Fruit fly (Drosophila melanogaster) whole organism, embryonic: ENCODE results near the gene ftz-f1.

Source experiments
- BtbVII ChIP-seq: fragments of 200-800 bp; sonication (Bioruptor generic); optimal IDR thresholded peaks from 3 replicates; lab custom pipeline; 2017; ENCODE audit warnings: missing biosample characterization, mild to moderate bottlenecking, missing genetic modification characterization
- CG10366 ChIP-seq: fragments of 200-800 bp; sonication (Bioruptor generic); IDR thresholded peaks from 2 replicates; pipeline ENCODE4 v1.3.6; 2022; ENCODE audit warnings: missing biosample characterization, missing genetic modification characterization
- CG10959 ChIP-seq: fragments of 200-800 bp; sonication (Bioruptor generic); IDR thresholded peaks from 2 replicates; pipeline ENCODE4 v1.3.6; 2022; ENCODE audit warnings: missing biosample characterization, missing genetic modification characterization
- CG11398 ChIP-seq: fragments of 200-800 bp; sonication (Bioruptor generic); optimal IDR thresholded peaks from 2 replicates; lab custom pipeline; 2016; ENCODE audit warnings: missing biosample characterization, missing genetic modification characterization
- CG11695 ChIP-seq: fragments of 200-800 bp; sonication (Bioruptor generic); IDR thresholded peaks from 3 replicates; pipeline ENCODE4 v1.3.6; 2022; ENCODE audit warnings: missing biosample characterization, missing genetic modification characterization
- CG13775 ChIP-seq: fragments of 200-800 bp; sonication (Bioruptor generic); optimal IDR thresholded peaks from 3 replicates; lab custom pipeline; 2017; ENCODE audit warnings: missing biosample characterization, mild to moderate bottlenecking, missing genetic modification characterization
- CG16813 ChIP-seq: fragments of 200-800 bp; sonication (Bioruptor generic); IDR thresholded peaks from 3 replicates; pipeline ENCODE4 v1.3.6; 2022; ENCODE audit warnings: missing biosample characterization, missing genetic modification characterization; ENCODE audit not compliant: partially characterized antibody
- CG17829 ChIP-seq: fragments of 200-800 bp; optimal IDR thresholded peaks from 2 replicates; lab custom pipeline; 2019; ENCODE audit warnings: missing biosample characterization, mild to moderate bottlenecking, missing genetic modification characterization, moderate library complexity
- CG17912 ChIP-seq: fragments of 200-800 bp; sonication (Bioruptor generic); optimal IDR thresholded peaks from 2 replicates; lab custom pipeline; 2018; ENCODE audit warnings: missing biosample characterization, mild to moderate bottlenecking, missing genetic modification characterization
- CG31365 ChIP-seq: fragments of 200-800 bp; sonication (Bioruptor generic); optimal IDR thresholded peaks from 2 replicates; lab custom pipeline; 2018; ENCODE audit warnings: missing biosample characterization, mild to moderate bottlenecking, missing genetic modification characterization
- CG31441 ChIP-seq: fragments of 200-800 bp; sonication (Bioruptor generic); IDR thresholded peaks from 2 replicates; pipeline ENCODE4 v1.3.6; 2022; ENCODE audit warnings: missing biosample characterization, missing genetic modification characterization
- CG33213 ChIP-seq: fragments of 200-800 bp; sonication (Bioruptor generic); optimal IDR thresholded peaks from 3 replicates; lab custom pipeline; 2016; ENCODE audit warnings: missing biosample characterization, missing genetic modification characterization
- CG3847 ChIP-seq: fragments of 200-800 bp; sonication (Bioruptor generic); IDR thresholded peaks from 2 replicates; pipeline ENCODE4 v1.3.6; 2022; ENCODE audit warnings: missing biosample characterization, missing genetic modification characterization
- CG4424 ChIP-seq: fragments of 200-800 bp; sonication (Bioruptor generic); optimal IDR thresholded peaks from 3 replicates; lab custom pipeline; 2016; ENCODE audit warnings: missing biosample characterization, missing genetic modification characterization
- CG4854 ChIP-seq: fragments of 200-800 bp; sonication (Bioruptor generic); optimal IDR thresholded peaks from 2 replicates; lab custom pipeline; 2016; ENCODE audit warnings: missing biosample characterization, missing genetic modification characterization, inconsistent platforms
- CG6791 ChIP-seq: fragments of 200-800 bp; sonication (Bioruptor generic); IDR thresholded peaks from 3 replicates; pipeline ENCODE4 v1.3.6; 2022; ENCODE audit warnings: missing biosample characterization, missing genetic modification characterization; ENCODE audit not compliant: partially characterized antibody
- CG7928 ChIP-seq: fragments of 200-800 bp; sonication (Bioruptor generic); optimal IDR thresholded peaks from 2 replicates; lab custom pipeline; 2017; ENCODE audit warnings: missing biosample characterization, mild to moderate bottlenecking, missing genetic modification characterization
- CG8478 ChIP-seq: fragments of >200 bp; optimal IDR thresholded peaks from 2 replicates; lab custom pipeline; 2018
- D19A ChIP-seq: fragments of 200-800 bp; optimal IDR thresholded peaks from 3 replicates; lab custom pipeline; 2019; ENCODE audit warnings: missing biosample characterization, mild to moderate bottlenecking, missing genetic modification characterization, moderate library complexity
- D19B ChIP-seq: fragments of 200-800 bp; sonication (Bioruptor generic); optimal IDR thresholded peaks from 2 replicates; lab custom pipeline; 2017; ENCODE audit warnings: missing biosample characterization, mild to moderate bottlenecking, missing genetic modification characterization
- Ets97D ChIP-seq: fragments of 200-800 bp; sonication (Bioruptor generic); optimal IDR thresholded peaks from 3 replicates; lab custom pipeline; 2016; ENCODE audit warnings: missing biosample characterization, missing genetic modification characterization
- GATAe ChIP-seq: fragments of 200-800 bp; sonication (Bioruptor generic); conservative IDR thresholded peaks from 2 replicates; pipeline ENCODE4 v1.3.6; 2022; ENCODE audit warnings: missing biosample characterization, missing genetic modification characterization
- HLH4C ChIP-seq: fragments of 200-800 bp; sonication (Bioruptor generic); IDR thresholded peaks from 3 replicates; pipeline ENCODE4 v1.3.6; 2022; ENCODE audit warnings: missing biosample characterization, missing genetic modification characterization; ENCODE audit not compliant: partially characterized antibody
- Hmr ChIP-seq: fragments of 200-800 bp; sonication (Bioruptor generic); optimal IDR thresholded peaks from 3 replicates; lab custom pipeline; 2017; ENCODE audit warnings: mild to moderate bottlenecking, missing biosample characterization, missing genetic modification reagents, missing genetic modification characterization
- Spps ChIP-seq: fragments of 200-800 bp; sonication (Bioruptor generic); optimal IDR thresholded peaks from 2 replicates; lab custom pipeline; 2018; ENCODE audit warnings: missing biosample characterization, mild to moderate bottlenecking, missing genetic modification characterization
- Tbp ChIP-seq: fragments of >200 bp; optimal IDR thresholded peaks from 2 replicates; lab custom pipeline; 2018; ENCODE audit warnings: missing biosample characterization, missing genetic modification characterization
- ap ChIP-seq: fragments of 200-800 bp; sonication (Bioruptor generic); IDR thresholded peaks from 2 replicates; pipeline ENCODE4 v1.3.6; 2022; ENCODE audit warnings: missing biosample characterization, missing genetic modification characterization
- az2 ChIP-seq: fragments of 200-800 bp; sonication (Bioruptor generic); optimal IDR thresholded peaks from 3 replicates; lab custom pipeline; 2016; ENCODE audit warnings: missing biosample characterization, missing genetic modification characterization
- cad ChIP-seq: fragments of >200 bp; optimal IDR thresholded peaks from 2 replicates; lab custom pipeline; 2017; ENCODE audit warnings: missing biosample characterization, missing genetic modification characterization
- chif ChIP-seq, 2 experiments: fragments of 200-800 bp; sonication (Bioruptor generic); optimal IDR thresholded peaks; 3 replicates each; lab custom pipeline; 2016; ENCODE audit warnings: missing biosample characterization in 2 of 2, missing genetic modification characterization in 2 of 2
- dimm ChIP-seq: fragments of 200-800 bp; sonication (Bioruptor generic); IDR thresholded peaks from 2 replicates; pipeline ENCODE4 v1.3.6; 2022; ENCODE audit warnings: missing biosample characterization, missing genetic modification characterization
- dpn ChIP-seq, 2 experiments: fragments of 200-800 bp; sonication (Bioruptor generic); optimal IDR thresholded peaks; 3 replicates each; lab custom pipeline; 2016; ENCODE audit warnings: missing biosample characterization in 2 of 2, missing genetic modification characterization in 2 of 2
- emc ChIP-seq: fragments of 200-800 bp; sonication (Bioruptor generic); optimal IDR thresholded peaks from 2 replicates; lab custom pipeline; 2016; ENCODE audit warnings: missing biosample characterization, missing genetic modification characterization
- exex ChIP-seq: fragments of 200-800 bp; sonication (Bioruptor generic); optimal IDR thresholded peaks from 4 replicates; lab custom pipeline; 2018; ENCODE audit warnings: missing biosample characterization, mild to moderate bottlenecking, missing genetic modification characterization, moderate library complexity
- eyg ChIP-seq: fragments of 200-800 bp; sonication (Bioruptor generic); optimal IDR thresholded peaks from 3 replicates; lab custom pipeline; 2016; ENCODE audit warnings: missing biosample characterization, missing genetic modification characterization
- fd3F ChIP-seq: fragments of 200-800 bp; sonication (Bioruptor generic); optimal IDR thresholded peaks from 2 replicates; lab custom pipeline; 2018; ENCODE audit warnings: missing biosample characterization, mild to moderate bottlenecking, missing genetic modification characterization, moderate library complexity
- jumu ChIP-seq: fragments of 200-800 bp; sonication (Bioruptor generic); optimal IDR thresholded peaks from 3 replicates; lab custom pipeline; 2016; ENCODE audit warnings: missing biosample characterization, missing genetic modification characterization
- knrl ChIP-seq: fragments of 200-800 bp; sonication (Bioruptor generic); IDR thresholded peaks from 3 replicates; pipeline ENCODE4 v1.3.6; 2022; ENCODE audit warnings: missing biosample characterization, missing genetic modification characterization; ENCODE audit not compliant: partially characterized antibody
- lab ChIP-seq: fragments of 200-800 bp; sonication (Bioruptor generic); optimal IDR thresholded peaks from 3 replicates; lab custom pipeline; 2017; ENCODE audit warnings: missing biosample characterization, missing genetic modification characterization, mild to moderate bottlenecking, moderate library complexity, missing genetic modification reagents
- nerfin-2 ChIP-seq: fragments of 200-800 bp; sonication (Bioruptor generic); IDR thresholded peaks from 2 replicates; pipeline ENCODE4 v1.3.6; 2022; ENCODE audit warnings: missing biosample characterization, missing genetic modification characterization; ENCODE audit not compliant: partially characterized antibody
- nom ChIP-seq: fragments of 200-800 bp; sonication (Bioruptor generic); optimal IDR thresholded peaks from 2 replicates; lab custom pipeline; 2017; ENCODE audit warnings: missing biosample characterization, missing genetic modification characterization, mild to moderate bottlenecking, moderate library complexity, missing genetic modification reagents
- p53 ChIP-seq: fragments of 200-800 bp; sonication (Bioruptor generic); optimal IDR thresholded peaks from 2 replicates; lab custom pipeline; 2016; ENCODE audit warnings: missing biosample characterization, missing genetic modification characterization
- pita ChIP-seq: fragments of 200-800 bp; sonication (Bioruptor generic); optimal IDR thresholded peaks from 2 replicates; lab custom pipeline; 2017; ENCODE audit warnings: missing biosample characterization, mild to moderate bottlenecking, missing genetic modification characterization
- pum ChIP-seq: fragments of 200-800 bp; sonication (Bioruptor generic); optimal IDR thresholded peaks from 2 replicates; lab custom pipeline; 2016; ENCODE audit warnings: missing biosample characterization, missing genetic modification characterization
- schlank ChIP-seq: fragments of 200-800 bp; sonication (Bioruptor generic); optimal IDR thresholded peaks from 2 replicates; lab custom pipeline; 2018; ENCODE audit warnings: missing biosample characterization, mild to moderate bottlenecking, missing genetic modification characterization
- slp2 ChIP-seq: fragments of 200-800 bp; sonication (Bioruptor generic); optimal IDR thresholded peaks from 2 replicates; lab custom pipeline; 2016; ENCODE audit warnings: missing biosample characterization, missing genetic modification characterization
- so ChIP-seq: fragments of 200-800 bp; sonication (Bioruptor generic); IDR thresholded peaks from 3 replicates; pipeline ENCODE4 v1.3.6; 2022; ENCODE audit warnings: missing biosample characterization, missing genetic modification characterization
- sqz ChIP-seq: fragments of 200-800 bp; sonication (Bioruptor generic); optimal IDR thresholded peaks from 3 replicates; lab custom pipeline; 2018; ENCODE audit warnings: missing biosample characterization, mild to moderate bottlenecking, missing genetic modification characterization
- stc ChIP-seq: fragments of 200-800 bp; sonication (Bioruptor generic); IDR thresholded peaks from 2 replicates; pipeline ENCODE4 v1.3.6; 2022; ENCODE audit warnings: missing biosample characterization, missing genetic modification characterization
- tin ChIP-seq: fragments of 200-800 bp; sonication (Bioruptor generic); optimal IDR thresholded peaks from 3 replicates; lab custom pipeline; 2016; ENCODE audit warnings: missing biosample characterization, missing genetic modification characterization
- twi ChIP-seq: fragments of 200-800 bp; optimal IDR thresholded peaks from 2 replicates; lab custom pipeline; 2019; ENCODE audit warnings: missing biosample characterization, mild to moderate bottlenecking, missing genetic modification characterization, moderate library complexity
- vvl ChIP-seq: fragments of 200-800 bp; sonication (Bioruptor generic); IDR thresholded peaks from 2 replicates; pipeline ENCODE4 v1.3.6; 2022; ENCODE audit warnings: missing biosample characterization, missing genetic modification characterization

ftz-f1 gene

DNA sequence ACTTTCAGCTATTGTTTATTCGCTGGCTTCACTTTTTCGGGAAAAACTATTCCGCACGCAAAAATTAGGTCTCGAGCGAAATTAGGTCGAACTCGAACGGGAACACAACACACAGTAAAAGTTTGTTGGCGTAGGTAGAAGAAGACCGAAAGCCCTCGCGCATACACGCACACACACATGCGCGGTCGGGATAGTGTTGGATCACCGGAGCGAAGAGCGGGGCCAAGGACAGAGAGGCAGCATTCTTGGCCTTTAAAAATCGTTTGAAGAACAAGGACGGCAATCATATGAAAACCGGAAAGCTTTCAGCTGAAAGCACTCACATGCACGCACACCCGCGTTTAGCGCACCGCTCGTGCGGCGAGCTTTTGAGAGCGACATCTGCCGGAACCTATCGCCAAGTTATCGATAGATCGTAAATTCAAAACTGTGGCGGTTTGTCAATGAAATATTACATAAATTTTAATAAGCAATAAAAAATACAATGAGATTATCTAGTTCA lies at the start of gene ftz-f1 (continued):
- TF ChIP-seq CG10366 (no peak), dpn (GFP tag; optimal IDR thresholded peaks at IDR 0.05; lab: Kevin White, UChicago) (peak in 1 of 2 experiments; percentile 21), D19B (GFP tag; lab: Kevin White, UChicago) (no peak), Hmr (no peak), CG13775 (GFP tag; lab: Kevin White, UChicago) (peak; percentile 16), BtbVII (GFP tag; lab: Kevin White, UChicago) (peak; percentile 12), CG17829 (peak; percentile 47), tin (GFP tag; lab: Kevin White, UChicago) (peak; percentile 21), HLH4C (GFP tag; lab: Robert Waterston, UW) (peak; percentile 78), ap (no peak), fd3F (no peak), Tbp (GFP tag; lab: Kevin White, UChicago) (no peak), twi (no peak), emc (no peak), dimm (GFP tag; lab: Robert Waterston, UW) (no peak), sqz (peak; percentile 36), CG4854 (GFP tag; lab: Kevin White, UChicago) (no peak), CG3847 (GFP tag; lab: Robert Waterston, UW) (peak; percentile 50), CG6791 (GFP tag; lab: Robert Waterston, UW) (peak; percentile 74; the same call in 2 of the 3 replicates), CG10959 (GFP tag; lab: Robert Waterston, UW) (no peak), az2 (GFP tag; lab: Kevin White, UChicago) (no peak), GATAe (GFP tag; lab: Robert Waterston, UW) (no peak), cad (GFP tag; lab: Kevin White, UChicago) (no peak), Spps (tag; lab: Kevin White, UChicago) (no peak), nerfin-2 (GFP tag; lab: Robert Waterston, UW) (peak; percentile 46; the same call in 1 of the 2 replicates), CG7928 (GFP tag; lab: Kevin White, UChicago) (no peak), CG16813 (GFP tag; lab: Robert Waterston, UW) (peak; percentile 72), CG11695 (no peak), CG33213 (no peak), CG4424 (no peak), slp2 (GFP tag; lab: Kevin White, UChicago) (no peak), so (GFP tag; lab: Robert Waterston, UW) (0 out of 3 replicates have a peak, but pooled peaks have one; percentile 9), CG31441 (no peak), stc (GFP tag; lab: Robert Waterston, UW) (no peak), exex (tag; lab: Kevin White, UChicago) (peak; percentile 37), jumu (no peak), CG17912 (GFP tag; lab: Kevin White, UChicago) (peak; percentile 81), CG8478 (peak; percentile 69), knrl (peak; percentile 81), Ets97D (peak; percentile 23), CG11398 (peak; percentile 29), vvl (peak; percentile 71), eyg (GFP tag; lab: Kevin White, UChicago) (no peak), nom (GFP tag; lab: Kevin White, UChicago) (no peak), pita (GFP tag; lab: Kevin White, UChicago) (no peak), p53 (GFP tag; lab: Kevin White, UChicago) (no peak), schlank (tag; lab: Kevin White, UChicago) (no peak), D19A (tag; lab: Kevin White, UChicago) (no peak), chif (GFP tag; optimal IDR thresholded peaks at IDR 0.05; lab: Kevin White, UChicago) (no peak), pum (no peak), CG31365 (tag; lab: Kevin White, UChicago) (no peak), lab (GFP tag; lab: Kevin White, UChicago) (no peak)
